Worm (Caenorhabditis elegans): ENCODE results near the gene F21D9.3.

The F21D9.3 gene

DNA sequence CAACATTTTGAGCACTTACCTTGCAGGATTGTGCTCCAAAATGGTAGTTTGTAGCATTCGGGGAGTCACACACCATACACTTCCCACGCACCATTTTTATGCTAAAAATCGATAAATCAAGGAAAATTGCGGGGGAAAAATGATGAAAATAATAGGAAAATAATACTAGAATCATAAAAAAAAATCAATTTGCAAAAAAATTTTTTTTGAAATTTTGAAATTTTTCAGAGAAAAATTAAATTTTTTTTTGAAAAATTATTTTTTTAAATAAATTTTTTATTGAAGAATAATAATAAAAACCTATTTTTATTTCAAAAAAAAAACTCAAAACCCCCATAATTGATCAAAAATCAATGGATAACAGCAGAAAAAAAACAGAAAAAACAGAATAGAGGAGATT is 45.8 kb downstream of the F21D9.3 start, which contains the start of gene nhr-79:
TSS of gene nhr-79 (minus strand) at position 101 of the 400 bp plus-strand sequence.
- TF ChIP-seq vab-15 (tag; optimal IDR thresholded peaks at IDR 0.05) = no peak
- TF ChIP-seq unc-30 (tag; optimal IDR thresholded peaks at IDR 0.05) = no peak
- TF ChIP-seq pqm-1 (tag; optimal IDR thresholded peaks at IDR 0.05) = no peak
- no peak for TF ChIP-seq lir-3 (tag; optimal IDR thresholded peaks at IDR 0.05; ENCODE audit: poor library complexity)
- no peak for TF ChIP-seq nhr-90 (tag; optimal IDR thresholded peaks at IDR 0.05; ENCODE audit: poor library complexity)
- no peak for TF ChIP-seq alr-1 (tag; optimal IDR thresholded peaks at IDR 0.05; ENCODE audit: borderline replicate concordance)
- TF ChIP-seq lin-39 (tag; optimal IDR thresholded peaks at IDR 0.05) = no peak
- TF ChIP-seq elt-3 (tag; optimal IDR thresholded peaks at IDR 0.05) = no peak
- TF ChIP-seq nhr-77 (tag; optimal IDR thresholded peaks at IDR 0.05) = no peak
- TF ChIP-seq tlp-1 (tag; optimal IDR thresholded peaks at IDR 0.05) = no peak
- TF ChIP-seq nhr-19 (GFP tag; conservative IDR thresholded peaks at IDR 0.05) = no peak

Measured in whole organism, L1 larva.